Worm (Caenorhabditis elegans) whole organism, young adult: ENCODE results near the gene fbxc-23.

Experiments used
- F37B4.10 ChIP-seq: fragments of 200-800 bp; sonication (Bioruptor generic); IDR thresholded peaks from 2 replicates; pipeline ENCODE4 v1.3.6; 2022; ENCODE audit warnings: missing genetic modification characterization, missing compliant biosample characterization
- K12H6.12 ChIP-seq: fragments of 200-800 bp; sonication (Bioruptor generic); optimal IDR thresholded peaks from 2 replicates; lab custom pipeline; 2018; ENCODE audit warnings: mild to moderate bottlenecking, missing genetic modification characterization, missing compliant biosample characterization
- egrh-3 ChIP-seq: fragments of 200-800 bp; sonication (Bioruptor generic); IDR thresholded peaks from 2 replicates; pipeline ENCODE4 v1.3.6; 2022; ENCODE audit warnings: missing genetic modification reagents, missing genetic modification characterization, missing compliant biosample characterization
- rcor-1 ChIP-seq: fragments of 200-800 bp; sonication (Bioruptor generic); IDR thresholded peaks from 2 replicates; pipeline ENCODE4 v1.3.6; 2022; ENCODE audit warnings: missing genetic modification reagents, missing genetic modification characterization, missing compliant biosample characterization
- sdz-38 ChIP-seq: sonication (generic microtip); optimal IDR thresholded peaks from 2 replicates; lab custom pipeline; 2016; ENCODE audit warnings: missing genotype, missing genetic modification characterization, missing compliant biosample characterization
- ztf-18 ChIP-seq: sonication (generic microtip); optimal IDR thresholded peaks from 2 replicates; lab custom pipeline; 2016; ENCODE audit warnings: missing genotype, mild to moderate bottlenecking, missing genetic modification characterization, missing compliant biosample characterization

Gene fbxc-23

DNA sequence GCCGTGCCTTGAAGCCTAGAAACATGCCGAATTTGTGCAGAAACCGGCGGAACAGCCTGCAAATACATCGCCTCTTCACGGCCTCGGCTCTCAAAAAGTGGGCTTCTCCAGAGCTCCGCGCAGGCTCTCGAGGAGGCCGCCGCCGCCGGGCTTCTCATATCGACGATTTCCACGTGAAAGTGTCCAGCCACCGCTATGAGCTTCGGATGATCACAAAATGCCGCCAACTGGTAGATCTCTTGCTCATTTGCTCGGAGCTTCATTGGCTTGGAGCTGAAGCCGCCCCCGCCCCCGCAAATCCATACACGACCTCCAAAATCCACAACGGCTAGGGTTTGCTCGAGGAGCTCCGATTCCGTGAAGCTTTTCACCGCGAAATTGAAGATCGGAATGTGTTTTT is 35.8 kb downstream of the fbxc-23 start:
- TF ChIP-seq F37B4.10 (0 out of 2 replicates have a peak, but pooled peaks have one; percentile 7), K12H6.12 (tag; lab: Kevin White, UChicago) (no peak), egrh-3 (GFP tag; lab: Robert Waterston, UW) (peak; percentile 42; the same call in 1 of the 2 replicates)

DNA sequence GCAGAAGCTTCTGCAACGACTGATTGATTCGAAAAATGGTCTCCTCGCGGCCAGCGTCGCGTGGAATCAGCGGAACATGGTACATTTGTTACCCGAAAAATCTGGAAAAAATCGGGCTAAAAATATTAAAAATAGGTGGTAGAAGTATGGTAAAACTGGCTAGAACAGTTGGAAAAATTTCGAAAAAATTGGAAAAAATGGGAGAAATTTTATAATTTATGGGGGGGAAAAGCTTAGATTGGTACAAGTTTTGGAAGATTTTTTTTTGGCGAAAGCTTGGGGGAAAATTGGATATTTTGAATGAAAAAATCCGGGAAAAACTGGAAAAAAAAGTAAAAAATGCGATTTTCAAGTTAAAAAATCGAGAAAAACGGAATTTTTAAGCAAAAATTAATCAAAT is 48.8 kb downstream of the fbxc-23 start, which contains the start of gene ddl-2:
Gene ddl-2 (minus strand): TSS at position 101 of the 400 bp plus-strand sequence.
- no peak for TF ChIP-seq rcor-1
- TF ChIP-seq ztf-18: no peak
- TF ChIP-seq sdz-38 (tag; lab: Kevin White, UChicago): no peak
